Fruit fly (Drosophila melanogaster): ENCODE results near the gene Efr.

Efr gene

dm6 chrX:6224225-6225190, 4.8 kb downstream of the Efr start, which contains the start of gene sqh:
TSS of gene sqh (minus strand) at chrX:6225140.
- peak; percentile 22 for TF ChIP-seq pan (optimal IDR thresholded peaks at IDR 0.05)
- TF ChIP-seq usp (GFP tag; optimal IDR thresholded peaks at IDR 0.05), result no peak

DNA sequence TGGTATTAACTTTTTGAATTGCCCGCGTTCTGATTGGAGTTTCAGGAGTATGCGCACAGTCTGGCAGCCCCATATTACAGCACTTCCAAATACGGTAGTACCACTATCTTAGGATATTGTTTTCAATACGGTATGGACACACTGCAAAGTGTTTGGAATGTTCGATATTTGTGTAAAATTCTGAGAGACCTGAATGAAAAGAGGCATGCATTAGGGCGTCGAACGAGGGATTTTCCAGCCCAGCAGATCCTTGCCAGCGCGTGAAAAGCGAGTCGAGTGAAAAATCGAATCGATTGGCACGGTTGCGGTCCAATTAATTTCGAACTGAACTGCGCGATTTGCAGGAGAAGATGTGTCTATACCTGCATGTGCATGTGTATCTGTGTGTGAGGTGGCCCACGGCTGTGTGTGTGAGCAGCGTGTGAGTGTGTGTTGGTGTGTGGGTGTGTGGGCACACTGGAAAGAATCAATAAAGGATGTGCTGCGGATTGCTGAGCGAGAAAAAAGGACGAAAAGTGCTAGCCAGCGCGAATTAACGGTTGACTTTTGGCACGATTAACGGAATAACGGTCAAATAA, 5.8 kb downstream of the Efr start, which contains the start of gene dtn:
dtn (plus strand) TSS at position 176 of the 578 bp plus-strand sequence.
- TF ChIP-seq pan (optimal IDR thresholded peaks at IDR 0.05) (no peak), EcR (GFP tag; optimal IDR thresholded peaks at IDR 0.05) (no peak), usp (GFP tag; optimal IDR thresholded peaks at IDR 0.05) (no peak), CG8478 (optimal IDR thresholded peaks at IDR 0.05) (no peak), Dll (optimal IDR thresholded peaks at IDR 0.05) (no peak), psq (optimal IDR thresholded peaks at IDR 0.05) (no peak)

DNA sequence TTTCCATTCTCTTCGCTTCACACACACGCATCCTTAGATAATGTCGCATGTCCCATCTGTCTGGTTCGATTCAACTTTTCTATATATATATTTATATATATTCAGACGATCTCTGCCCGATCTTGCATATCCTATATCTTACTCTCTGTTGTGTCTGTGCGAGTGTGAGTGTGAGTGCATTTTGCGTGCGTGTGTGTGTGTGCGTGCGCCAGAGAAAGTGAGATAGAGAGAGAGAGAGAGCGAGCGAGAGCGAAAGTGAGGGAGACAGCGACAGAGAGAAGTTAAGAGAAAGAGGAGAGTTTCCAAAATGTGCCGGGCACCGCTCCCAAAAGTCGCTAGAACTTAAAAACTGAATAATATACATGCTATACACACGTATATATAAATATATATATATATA, 12.0 kb downstream of the Efr start:
- TF ChIP-seq CG8478 (optimal IDR thresholded peaks at IDR 0.05) (no peak), psq (optimal IDR thresholded peaks at IDR 0.05) (no peak), Dll (optimal IDR thresholded peaks at IDR 0.05) (no peak), usp (GFP tag; optimal IDR thresholded peaks at IDR 0.05) (no peak), pan (optimal IDR thresholded peaks at IDR 0.05) (no peak), EcR (GFP tag; optimal IDR thresholded peaks at IDR 0.05) (no peak)

- no peak for TF ChIP-seq psq (optimal IDR thresholded peaks at IDR 0.05)
- TF ChIP-seq Dll (optimal IDR thresholded peaks at IDR 0.05), result no peak
- TF ChIP-seq usp (GFP tag; optimal IDR thresholded peaks at IDR 0.05), result no peak
- no peak for TF ChIP-seq pan (optimal IDR thresholded peaks at IDR 0.05)
- TF ChIP-seq EcR (GFP tag; optimal IDR thresholded peaks at IDR 0.05), result no peak
- TF ChIP-seq CG8478 (optimal IDR thresholded peaks at IDR 0.05), result no peak
Measured at dm6 chrX:6237015-6237414, 17.3 kb downstream of the Efr start, which contains the start of gene CG14445. TSS of gene CG14445 (plus strand) at chrX:6237315.

DNA sequence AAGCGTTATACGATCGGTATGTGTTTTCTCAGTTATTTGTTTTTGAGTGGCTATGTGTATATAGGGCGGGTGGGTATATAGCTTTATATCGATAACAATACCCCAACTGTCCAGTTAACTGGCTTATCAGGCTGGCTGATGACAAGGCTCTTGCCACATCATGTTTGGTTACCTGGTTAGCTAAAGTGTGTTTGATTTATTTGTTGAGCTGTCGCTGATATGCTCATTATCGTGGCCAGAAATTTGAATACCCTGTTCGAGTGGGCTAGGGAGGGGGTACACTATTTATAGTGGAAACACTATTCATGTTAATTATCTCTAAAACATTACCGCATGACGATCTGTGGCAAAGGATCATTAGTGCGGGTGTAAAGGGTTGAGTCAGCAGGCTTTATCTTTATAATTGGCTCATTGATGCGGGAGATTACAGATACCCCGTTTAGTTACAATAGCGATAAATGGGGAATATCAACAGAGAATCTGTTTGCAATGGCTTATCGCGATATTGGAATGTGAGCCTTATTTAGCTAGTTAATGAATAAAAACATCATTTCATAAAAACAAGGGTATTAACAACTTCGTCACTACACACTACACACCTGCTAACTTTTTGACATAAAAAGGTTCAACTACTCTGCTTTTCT, 33.3 kb downstream of the Efr start:
- no peak for TF ChIP-seq usp (GFP tag; optimal IDR thresholded peaks at IDR 0.05)
- no peak for TF ChIP-seq pan (optimal IDR thresholded peaks at IDR 0.05)
- TF ChIP-seq EcR (GFP tag; optimal IDR thresholded peaks at IDR 0.05), result no peak
- no peak for TF ChIP-seq psq (optimal IDR thresholded peaks at IDR 0.05)
- TF ChIP-seq CG8478 (optimal IDR thresholded peaks at IDR 0.05), result no peak
- TF ChIP-seq Dll (optimal IDR thresholded peaks at IDR 0.05), result no peak

DNA sequence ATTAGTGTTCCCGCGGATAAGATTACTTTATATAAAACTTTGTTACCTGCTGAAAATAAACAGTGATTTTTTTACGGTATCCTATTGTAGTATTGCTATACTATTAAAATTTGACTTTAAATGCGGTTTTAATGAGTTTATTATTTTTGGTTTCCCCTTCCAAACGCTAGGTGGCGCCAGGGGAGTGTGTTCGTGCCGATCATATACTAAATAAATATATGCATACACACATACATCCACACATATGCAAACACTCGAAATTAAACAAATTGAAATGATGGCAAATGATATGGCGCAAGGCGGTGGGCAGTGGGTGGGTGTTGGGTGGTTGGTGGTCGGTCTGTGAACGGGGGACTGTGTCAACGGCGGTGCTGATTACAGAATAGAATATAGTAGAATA, 33.9 kb downstream of the Efr start:
- TF ChIP-seq pan (optimal IDR thresholded peaks at IDR 0.05) (no peak), CG8478 (optimal IDR thresholded peaks at IDR 0.05) (no peak), Dll (optimal IDR thresholded peaks at IDR 0.05) (no peak), usp (GFP tag; optimal IDR thresholded peaks at IDR 0.05) (no peak), EcR (GFP tag; optimal IDR thresholded peaks at IDR 0.05) (no peak)

dm6 chrX:6254617-6255349, 35.0 kb downstream of the Efr start:
- TF ChIP-seq usp (GFP tag; optimal IDR thresholded peaks at IDR 0.05), result no peak
- TF ChIP-seq EcR (GFP tag; optimal IDR thresholded peaks at IDR 0.05), result no peak
- no peak for TF ChIP-seq psq (optimal IDR thresholded peaks at IDR 0.05)

dm6 chrX:6255414-6255915, 35.7 kb downstream of the Efr start, which contains the start of the genes Rbcn-3A and Spx:
TSS of gene Rbcn-3A (minus strand) at chrX:6255487.
TSS of gene Spx (plus strand) at chrX:6255822.
- no peak for TF ChIP-seq pan (optimal IDR thresholded peaks at IDR 0.05)
- TF ChIP-seq CG8478 (optimal IDR thresholded peaks at IDR 0.05), result no peak
- TF ChIP-seq Dll (optimal IDR thresholded peaks at IDR 0.05), result no peak
- TF ChIP-seq usp (GFP tag; optimal IDR thresholded peaks at IDR 0.05), result no peak
- no peak for TF ChIP-seq EcR (GFP tag; optimal IDR thresholded peaks at IDR 0.05)
- TF ChIP-seq psq (optimal IDR thresholded peaks at IDR 0.05), result no peak

DNA sequence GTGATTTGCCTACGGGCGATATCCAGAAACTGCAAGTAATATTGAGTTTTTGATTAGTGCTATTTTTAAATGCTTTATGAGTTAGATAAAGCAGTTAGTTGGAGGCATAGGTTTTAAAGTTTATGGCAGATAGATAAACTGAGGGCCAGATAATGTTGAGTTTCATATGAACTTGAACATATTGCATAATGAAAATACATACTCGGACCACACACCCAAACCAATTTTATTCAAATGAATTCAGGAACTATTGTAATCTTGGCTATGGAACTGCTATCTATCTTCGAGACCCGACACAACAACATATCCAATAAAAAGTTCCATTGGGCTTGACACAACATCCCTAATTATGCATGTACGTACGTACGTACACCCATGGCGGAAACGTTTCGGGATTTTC, 39.9 kb downstream of the Efr start:
- no peak for TF ChIP-seq CG8478 (optimal IDR thresholded peaks at IDR 0.05)
- no peak for TF ChIP-seq pan (optimal IDR thresholded peaks at IDR 0.05)
- no peak for TF ChIP-seq usp (GFP tag; optimal IDR thresholded peaks at IDR 0.05)
- TF ChIP-seq psq (optimal IDR thresholded peaks at IDR 0.05), result no peak
- no peak for TF ChIP-seq EcR (GFP tag; optimal IDR thresholded peaks at IDR 0.05)
- TF ChIP-seq Dll (optimal IDR thresholded peaks at IDR 0.05), result no peak

- no peak for TF ChIP-seq EcR (GFP tag; optimal IDR thresholded peaks at IDR 0.05)
- no peak for TF ChIP-seq Dll (optimal IDR thresholded peaks at IDR 0.05)
Measured at dm6 chrX:6260900-6261299, 41.1 kb downstream of the Efr start, which contains the start of gene Josd. TSS of gene Josd (plus strand) at chrX:6261169.

DNA sequence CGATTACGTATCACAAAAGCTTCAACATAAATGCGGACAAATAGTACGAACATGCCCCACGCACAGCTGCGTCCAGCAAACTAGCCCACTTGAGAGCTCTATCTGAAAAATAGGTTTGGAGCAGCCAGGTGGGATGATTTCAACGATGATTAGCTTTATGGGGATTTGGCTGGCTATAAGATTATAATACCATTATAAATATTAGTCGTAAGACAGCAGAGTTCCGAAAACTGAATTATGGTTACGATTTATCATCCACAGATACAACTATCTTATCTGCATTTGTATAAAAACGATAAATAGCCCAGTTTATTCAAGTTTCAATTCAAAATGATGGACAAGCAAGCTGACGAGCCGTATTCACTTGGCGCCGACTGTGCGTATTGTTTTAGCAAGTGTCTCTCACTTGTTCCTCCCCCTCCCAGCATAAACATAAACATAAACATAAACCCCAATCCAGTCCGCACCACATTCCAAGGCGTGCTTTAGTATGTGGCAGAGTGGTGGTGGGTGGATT, 43.9 kb downstream of the Efr start:
- no peak for TF ChIP-seq EcR (GFP tag; optimal IDR thresholded peaks at IDR 0.05)
- TF ChIP-seq CG8478 (optimal IDR thresholded peaks at IDR 0.05), result no peak
- no peak for TF ChIP-seq psq (optimal IDR thresholded peaks at IDR 0.05)
- no peak for TF ChIP-seq pan (optimal IDR thresholded peaks at IDR 0.05)
- TF ChIP-seq usp (GFP tag; optimal IDR thresholded peaks at IDR 0.05), result no peak
- no peak for TF ChIP-seq Dll (optimal IDR thresholded peaks at IDR 0.05)
